Worm (Caenorhabditis elegans) whole organism, L3 larva: ENCODE results near the gene grl-31.
"Not testable (repeated sequence)": the region's sequence is repeated elsewhere in the genome, so short reads cannot be mapped to it uniquely, and the experiment has no call there.

Source experiments
- ZK546.5 ChIP-seq: sonication (generic microtip); optimal IDR thresholded peaks from 2 replicates; lab custom pipeline; 2017; ENCODE audit warnings: missing biosample characterization, missing genetic modification characterization
- ama-1 ChIP-seq: fragments of 150-350 bp; optimal IDR thresholded peaks from 2 replicates; lab custom pipeline; 2018
- ceh-16 ChIP-seq: sonication (generic microtip); optimal IDR thresholded peaks from 2 replicates; lab custom pipeline; 2017; ENCODE audit warnings: missing biosample characterization, missing genetic modification characterization
- ceh-9 ChIP-seq: sonication (generic microtip); optimal IDR thresholded peaks from 2 replicates; lab custom pipeline; 2018; ENCODE audit warnings: missing biosample characterization, missing genetic modification characterization
- elt-2 ChIP-seq: sonication (generic microtip); optimal IDR thresholded peaks from 2 replicates; lab custom pipeline; 2016; ENCODE audit warnings: missing genetic modification reagents, mild to moderate bottlenecking, missing genetic modification characterization, missing compliant biosample characterization
- jun-1 ChIP-seq: fragments of 150-350 bp; optimal IDR thresholded peaks from 2 replicates; lab custom pipeline; 2014; ENCODE audit warnings: missing biosample characterization, missing genetic modification reagents, missing genetic modification characterization
- lin-15B ChIP-seq: fragments of 150-350 bp; optimal IDR thresholded peaks from 2 replicates; lab custom pipeline; 2014; ENCODE audit warnings: missing biosample characterization, missing genetic modification characterization
- mdl-1 ChIP-seq: fragments of 150-350 bp; optimal IDR thresholded peaks from 2 replicates; lab custom pipeline; 2014; ENCODE audit warnings: missing biosample characterization, missing genetic modification characterization
- nfya-1 ChIP-seq: sonication (generic microtip); optimal IDR thresholded peaks from 2 replicates; lab custom pipeline; 2017; ENCODE audit warnings: missing genetic modification characterization, mild to moderate bottlenecking, missing compliant biosample characterization, antibody characterized with exemption, moderate library complexity; ENCODE audit not compliant: insufficient read depth
- nhr-76 ChIP-seq: fragments of 150-350 bp; sonication (generic microtip); optimal IDR thresholded peaks from 5 replicates; lab custom pipeline; 2014; ENCODE audit warnings: missing biosample characterization, missing genetic modification characterization
- snpc-4 ChIP-seq: fragments of 150-350 bp; optimal IDR thresholded peaks from 2 replicates; lab custom pipeline; 2014; ENCODE audit warnings: missing biosample characterization, missing genetic modification characterization

ce11 chrV:3564335-3564734 lies 6.8 kb upstream of the grl-31 start, which contains the start of gene T24A6.17:
- not testable (repeated sequence) for TF ChIP-seq nfya-1; snpc-4 (tag; lab: Kevin White, UChicago); ZK546.5 (tag; lab: Kevin White, UChicago); ceh-16 (tag; lab: Kevin White, UChicago); elt-2 (tag; lab: Kevin White, UChicago); ceh-9 (tag; lab: Kevin White, UChicago); ama-1 (lab: Kevin White, UChicago); lin-15B; nhr-76 (tag; lab: Kevin White, UChicago); mdl-1 (tag; lab: Kevin White, UChicago); jun-1 (tag; lab: Kevin White, UChicago)
